Fruit fly (Drosophila melanogaster) whole organism, embryonic: Measurements from ENCODE around the gene Sam-S.
A peak's percentile ranks its signal among the peaks of the same experiment; 100 is the strongest.

Experiments
- CG10147 ChIP-seq: fragments of 200-800 bp; sonication (Bioruptor generic); optimal IDR thresholded peaks from 2 replicates; lab custom pipeline; 2019; ENCODE audit warnings: missing biosample characterization, mild to moderate bottlenecking, missing genetic modification characterization, moderate library complexity
- CG1024 ChIP-seq: fragments of 200-800 bp; sonication (Bioruptor generic); IDR thresholded peaks from 2 replicates; pipeline ENCODE4 v1.3.6; 2022; ENCODE audit warnings: missing biosample characterization, missing genetic modification characterization
- CG10321 ChIP-seq: fragments of 200-800 bp; sonication (Bioruptor generic); IDR thresholded peaks from 2 replicates; pipeline ENCODE4 v1.3.6; 2022; ENCODE audit warnings: missing biosample characterization, missing genetic modification characterization
- CG12299 ChIP-seq: fragments of 200-800 bp; sonication (Bioruptor generic); optimal IDR thresholded peaks from 2 replicates; lab custom pipeline; 2018; ENCODE audit warnings: missing biosample characterization, mild to moderate bottlenecking, missing genetic modification characterization
- CG13775 ChIP-seq: fragments of 200-800 bp; sonication (Bioruptor generic); optimal IDR thresholded peaks from 3 replicates; lab custom pipeline; 2017; ENCODE audit warnings: missing biosample characterization, mild to moderate bottlenecking, missing genetic modification characterization
- CG14860 ChIP-seq: fragments of 200-800 bp; sonication (Bioruptor generic); IDR thresholded peaks from 3 replicates; pipeline ENCODE4 v1.3.6; 2022; ENCODE audit warnings: missing biosample characterization, missing genetic modification characterization; ENCODE audit not compliant: partially characterized antibody
- CG1529 ChIP-seq: fragments of 200-800 bp; sonication (Bioruptor generic); optimal IDR thresholded peaks from 3 replicates; lab custom pipeline; 2018; ENCODE audit warnings: missing biosample characterization, missing genetic modification characterization
- CG15514 ChIP-seq: fragments of 200-800 bp; sonication (Bioruptor generic); optimal IDR thresholded peaks from 3 replicates; lab custom pipeline; 2017; ENCODE audit warnings: missing biosample characterization, missing genetic modification characterization, mild to moderate bottlenecking, moderate library complexity, missing genetic modification reagents
- CG16813 ChIP-seq: fragments of 200-800 bp; sonication (Bioruptor generic); IDR thresholded peaks from 3 replicates; pipeline ENCODE4 v1.3.6; 2022; ENCODE audit warnings: missing biosample characterization, missing genetic modification characterization; ENCODE audit not compliant: partially characterized antibody
- CG2129 ChIP-seq: fragments of 200-800 bp; sonication (Bioruptor generic); IDR thresholded peaks from 2 replicates; pipeline ENCODE4 v1.3.6; 2022; ENCODE audit warnings: missing biosample characterization, missing genetic modification characterization; ENCODE audit not compliant: partially characterized antibody
- CG2712 ChIP-seq: fragments of 200-800 bp; optimal IDR thresholded peaks from 3 replicates; lab custom pipeline; 2019; ENCODE audit warnings: missing biosample characterization, mild to moderate bottlenecking, missing genetic modification characterization, moderate library complexity
- CG30403 ChIP-seq: fragments of 200-800 bp; sonication (Bioruptor generic); optimal IDR thresholded peaks from 3 replicates; lab custom pipeline; 2016; ENCODE audit warnings: missing biosample characterization, missing genetic modification characterization
- CG34224 ChIP-seq: fragments of 200-800 bp; sonication (Bioruptor generic); IDR thresholded peaks from 3 replicates; pipeline ENCODE4 v1.3.6; 2022; ENCODE audit warnings: missing biosample characterization, missing genetic modification characterization; ENCODE audit not compliant: partially characterized antibody
- CG34376 ChIP-seq: fragments of 200-800 bp; sonication (Bioruptor generic); optimal IDR thresholded peaks from 2 replicates; lab custom pipeline; 2018; ENCODE audit warnings: missing biosample characterization, mild to moderate bottlenecking, missing genetic modification characterization
- CG4617 ChIP-seq: fragments of 200-800 bp; sonication (Bioruptor generic); optimal IDR thresholded peaks from 3 replicates; lab custom pipeline; 2016; ENCODE audit warnings: missing biosample characterization, missing genetic modification characterization, borderline replicate concordance
- CG6791 ChIP-seq: fragments of 200-800 bp; sonication (Bioruptor generic); IDR thresholded peaks from 3 replicates; pipeline ENCODE4 v1.3.6; 2022; ENCODE audit warnings: missing biosample characterization, missing genetic modification characterization; ENCODE audit not compliant: partially characterized antibody
- CG7556 ChIP-seq: fragments of 200-800 bp; sonication (Bioruptor generic); optimal IDR thresholded peaks from 2 replicates; lab custom pipeline; 2017; ENCODE audit warnings: missing biosample characterization, mild to moderate bottlenecking, missing genetic modification characterization
- CG7745 ChIP-seq: fragments of 200-800 bp; sonication (Bioruptor generic); optimal IDR thresholded peaks from 2 replicates; lab custom pipeline; 2018; ENCODE audit warnings: missing biosample characterization, mild to moderate bottlenecking, missing genetic modification characterization, moderate library complexity
- CG8765 ChIP-seq: fragments of 200-800 bp; sonication (Bioruptor generic); IDR thresholded peaks from 2 replicates; pipeline ENCODE4 v1.3.6; 2022; ENCODE audit warnings: missing biosample characterization, missing genetic modification characterization
- CTCF ChIP-seq: fragments of 200-800 bp; sonication (Bioruptor generic); optimal IDR thresholded peaks from 2 replicates; lab custom pipeline; 2017; ENCODE audit warnings: missing biosample characterization, mild to moderate bottlenecking, missing genetic modification characterization, moderate library complexity
- CoRest ChIP-seq: fragments of 200-800 bp; sonication (Bioruptor generic); optimal IDR thresholded peaks from 3 replicates; lab custom pipeline; 2018; ENCODE audit warnings: missing biosample characterization, mild to moderate bottlenecking, missing genetic modification characterization, moderate library complexity
- CrebB ChIP-seq: fragments of 200-800 bp; sonication (Bioruptor generic); optimal IDR thresholded peaks from 3 replicates; lab custom pipeline; 2018; ENCODE audit warnings: missing biosample characterization, mild to moderate bottlenecking, missing genetic modification characterization
- Hmr ChIP-seq: fragments of 200-800 bp; sonication (Bioruptor generic); optimal IDR thresholded peaks from 3 replicates; lab custom pipeline; 2017; ENCODE audit warnings: mild to moderate bottlenecking, missing biosample characterization, missing genetic modification reagents, missing genetic modification characterization
- Lim3 ChIP-seq: fragments of 200-800 bp; sonication (Bioruptor generic); IDR thresholded peaks from 2 replicates; pipeline ENCODE4 v1.3.6; 2022; ENCODE audit warnings: missing biosample characterization, missing genetic modification characterization
- Nf-YB ChIP-seq: fragments of 200-800 bp; sonication (Bioruptor generic); optimal IDR thresholded peaks from 3 replicates; lab custom pipeline; 2019; ENCODE audit warnings: missing biosample characterization, mild to moderate bottlenecking, missing genetic modification characterization, moderate library complexity
- Opbp ChIP-seq: fragments of 200-800 bp; sonication (Bioruptor generic); IDR thresholded peaks from 3 replicates; pipeline ENCODE4 v1.3.6; 2022; ENCODE audit warnings: missing biosample characterization, missing genetic modification characterization; ENCODE audit not compliant: partially characterized antibody
- Pdp1 ChIP-seq, 2 experiments: fragments of 200-800 bp; sonication (Bioruptor generic); optimal IDR thresholded peaks; 3 replicates each; lab custom pipeline; 2016; ENCODE audit warnings: missing biosample characterization in 2 of 2, missing genetic modification characterization in 2 of 2, mild to moderate bottlenecking in 1 of 2, moderate library complexity in 1 of 2
- Sry-β ChIP-seq: fragments of 200-800 bp; sonication (Bioruptor generic); optimal IDR thresholded peaks from 2 replicates; lab custom pipeline; 2018; ENCODE audit warnings: missing biosample characterization, mild to moderate bottlenecking, missing genetic modification characterization, moderate library complexity
- YL-1 ChIP-seq: fragments of 200-800 bp; sonication (Bioruptor generic); optimal IDR thresholded peaks from 3 replicates; lab custom pipeline; 2017; ENCODE audit warnings: missing biosample characterization, mild to moderate bottlenecking, missing genetic modification characterization
- ato ChIP-seq: fragments of 200-800 bp; sonication (Bioruptor generic); IDR thresholded peaks from 2 replicates; pipeline ENCODE4 v1.3.6; 2022; ENCODE audit warnings: missing biosample characterization, missing genetic modification characterization; ENCODE audit not compliant: partially characterized antibody
- bigmax ChIP-seq: fragments of 200-800 bp; sonication (Bioruptor generic); optimal IDR thresholded peaks from 2 replicates; lab custom pipeline; 2018; ENCODE audit warnings: missing biosample characterization, mild to moderate bottlenecking, missing genetic modification characterization
- dan ChIP-seq: fragments of 200-800 bp; sonication (Bioruptor generic); IDR thresholded peaks from 2 replicates; pipeline ENCODE4 v1.3.6; 2022; ENCODE audit warnings: missing biosample characterization, missing genetic modification characterization
- exex ChIP-seq: fragments of 200-800 bp; sonication (Bioruptor generic); optimal IDR thresholded peaks from 4 replicates; lab custom pipeline; 2018; ENCODE audit warnings: missing biosample characterization, mild to moderate bottlenecking, missing genetic modification characterization, moderate library complexity
- hkb ChIP-seq, 2 experiments: fragments of 200-800 bp in 1 of 2; fragments of >200 bp in 1 of 2; sonication (Bioruptor generic) in 1 of 2; IDR thresholded peaks in 1 of 2; optimal IDR thresholded peaks in 1 of 2; 2 replicates each; pipeline versions ENCODE4 v1.3.6 to Lab custom; 2017 to 2022; ENCODE audit warnings: missing biosample characterization in 1 of 2, missing genetic modification characterization in 1 of 2
- inv ChIP-seq: fragments of 200-800 bp; sonication (Bioruptor generic); IDR thresholded peaks from 2 replicates; pipeline ENCODE4 v1.3.6; 2022; ENCODE audit warnings: missing biosample characterization, missing genetic modification characterization; ENCODE audit not compliant: partially characterized antibody
- knrl ChIP-seq: fragments of 200-800 bp; sonication (Bioruptor generic); IDR thresholded peaks from 3 replicates; pipeline ENCODE4 v1.3.6; 2022; ENCODE audit warnings: missing biosample characterization, missing genetic modification characterization; ENCODE audit not compliant: partially characterized antibody
- mld ChIP-seq: fragments of 200-800 bp; sonication (Bioruptor generic); IDR thresholded peaks from 3 replicates; pipeline ENCODE4 v1.3.6; 2022; ENCODE audit warnings: missing biosample characterization, missing genetic modification characterization; ENCODE audit not compliant: partially characterized antibody
- nerfin-2 ChIP-seq: fragments of 200-800 bp; sonication (Bioruptor generic); IDR thresholded peaks from 2 replicates; pipeline ENCODE4 v1.3.6; 2022; ENCODE audit warnings: missing biosample characterization, missing genetic modification characterization; ENCODE audit not compliant: partially characterized antibody
- pum ChIP-seq: fragments of 200-800 bp; sonication (Bioruptor generic); optimal IDR thresholded peaks from 2 replicates; lab custom pipeline; 2016; ENCODE audit warnings: missing biosample characterization, missing genetic modification characterization
- pzg ChIP-seq: fragments of 200-800 bp; sonication (Bioruptor generic); optimal IDR thresholded peaks from 3 replicates; lab custom pipeline; 2018; ENCODE audit warnings: missing biosample characterization, mild to moderate bottlenecking, missing genetic modification characterization, moderate library complexity
- row ChIP-seq: fragments of 200-800 bp; sonication (Bioruptor generic); IDR thresholded peaks from 3 replicates; pipeline ENCODE4 v1.3.6; 2022; ENCODE audit warnings: missing biosample characterization, missing genetic modification characterization
- sd ChIP-seq: fragments of 200-800 bp; sonication (Bioruptor generic); optimal IDR thresholded peaks from 3 replicates; lab custom pipeline; 2018; ENCODE audit warnings: missing biosample characterization, mild to moderate bottlenecking, missing genetic modification characterization, moderate library complexity
- sens-2 ChIP-seq: fragments of 200-800 bp; sonication (Bioruptor generic); IDR thresholded peaks from 2 replicates; pipeline ENCODE4 v1.3.6; 2022; ENCODE audit warnings: missing biosample characterization, missing genetic modification characterization
- stwl ChIP-seq: fragments of 200-800 bp; sonication (Bioruptor generic); optimal IDR thresholded peaks from 3 replicates; lab custom pipeline; 2018; ENCODE audit warnings: missing biosample characterization, mild to moderate bottlenecking, missing genetic modification characterization, moderate library complexity
- trem ChIP-seq: fragments of 200-800 bp; optimal IDR thresholded peaks from 3 replicates; lab custom pipeline; 2019; ENCODE audit warnings: missing biosample characterization, mild to moderate bottlenecking, missing genetic modification characterization, moderate library complexity
- unc-4 ChIP-seq: fragments of 200-800 bp; sonication (Bioruptor generic); IDR thresholded peaks from 2 replicates; pipeline ENCODE4 v1.3.6; 2022; ENCODE audit warnings: missing biosample characterization, missing genetic modification characterization; ENCODE audit not compliant: partially characterized antibody
- yki ChIP-seq: fragments of >200 bp; optimal IDR thresholded peaks from 3 replicates; lab custom pipeline; 2018
- zen2 ChIP-seq: fragments of 200-800 bp; sonication (Bioruptor generic); IDR thresholded peaks from 3 replicates; pipeline ENCODE4 v1.3.6; 2022; ENCODE audit warnings: missing biosample characterization, missing genetic modification characterization; ENCODE audit not compliant: partially characterized antibody

Gene Sam-S

dm6 chr2L:143088-143487, 36.4 kb downstream of the Sam-S start, which contains the start of the genes CG31974 and CG11454 (continued):
- TF ChIP-seq CG14860 (peak; percentile 34; the same call in 1 of the 3 replicates), CG1024 (GFP tag; lab: Robert Waterston, UW) (no peak), Nf-YB (GFP tag; lab: Kevin White, UChicago) (peak; percentile 2), YL-1 (peak; percentile 38), CTCF (GFP tag; lab: Kevin White, UChicago) (peak; percentile 43), sd (no peak), CG15514 (GFP tag; lab: Kevin White, UChicago) (peak; percentile 100), CG7745 (tag; lab: Kevin White, UChicago) (no peak), CG13775 (GFP tag; lab: Kevin White, UChicago) (no peak), exex (peak; percentile 11), sens-2 (GFP tag; lab: Robert Waterston, UW) (no peak), CG8765 (GFP tag; lab: Robert Waterston, UW) (no peak), ato (GFP tag; lab: Robert Waterston, UW) (peak; percentile 36; the same call in 1 of the 2 replicates), CG34224 (GFP tag; lab: Robert Waterston, UW) (peak; percentile 94), CG2129 (peak; percentile 58), yki (lab: Kevin White, UChicago) (no peak), CG34376 (peak; percentile 4), dan (no peak), knrl (peak; percentile 87), mld (0 out of 3 replicates have a peak, but pooled peaks have one; percentile 41), hkb (optimal IDR thresholded peaks at IDR 0.05; lab: Kevin White, UChicago) (no peak), hkb (GFP tag; IDR thresholded peaks at IDR 0.05; lab: Robert Waterston, UW) (no peak), trem (tag; lab: Kevin White, UChicago) (peak; percentile 35), inv (GFP tag; lab: Robert Waterston, UW) (peak; percentile 75; the same call in 1 of the 2 replicates), CG4617 (GFP tag; lab: Kevin White, UChicago) (peak; percentile 68), row (GFP tag; lab: Robert Waterston, UW) (peak; percentile 45; the same call in 1 of the 3 replicates), nerfin-2 (GFP tag; lab: Robert Waterston, UW) (peak; percentile 70; the same call in 1 of the 2 replicates), CG6791 (GFP tag; lab: Robert Waterston, UW) (peak; percentile 69; the same call in 2 of the 3 replicates), Sry-β (GFP tag; lab: Kevin White, UChicago) (peak; percentile 44), Lim3 (GFP tag; lab: Robert Waterston, UW) (no peak), Hmr (GFP tag; lab: Kevin White, UChicago) (peak; percentile 7), CG16813 (GFP tag; lab: Robert Waterston, UW) (peak; percentile 67; the same call in 2 of the 3 replicates), unc-4 (GFP tag; lab: Robert Waterston, UW) (peak; percentile 95), CG10321 (GFP tag; lab: Robert Waterston, UW) (no peak), pzg (GFP tag; lab: Kevin White, UChicago) (peak; percentile 84), CrebB (tag; lab: Kevin White, UChicago) (peak; percentile 29), CoRest (tag; lab: Kevin White, UChicago) (peak; percentile 4), zen2 (peak; percentile 78), CG10147 (GFP tag; lab: Kevin White, UChicago) (no peak), CG1529 (GFP tag; lab: Kevin White, UChicago) (no peak), Opbp (GFP tag; lab: Robert Waterston, UW) (peak; percentile 83), CG2712 (peak; percentile 3), CG30403 (GFP tag; lab: Kevin White, UChicago) (peak; percentile 7), pum (peak; percentile 0), CG12299 (tag; lab: Kevin White, UChicago) (no peak), Pdp1 (GFP tag; optimal IDR thresholded peaks at IDR 0.05; lab: Kevin White, UChicago) (peak in 1 of 2 experiments; percentile 63), stwl (peak; percentile 57), CG7556 (no peak), bigmax (GFP tag; lab: Kevin White, UChicago) (peak; percentile 22)
